Worm (Caenorhabditis elegans): ENCODE measurements around the gene gadr-2.

ce11 chrIV:9467418-9467817 lies 17.5 kb downstream of the gadr-2 start, which contains the start of gene F38E11.6:
- TF ChIP-seq lsl-1 (GFP tag; optimal IDR thresholded peaks at IDR 0.05) (no peak), ztf-3 (GFP tag; optimal IDR thresholded peaks at IDR 0.05) (no peak), ets-4 (GFP tag; optimal IDR thresholded peaks at IDR 0.05) (no peak), ama-1 (optimal IDR thresholded peaks at IDR 0.05) (no peak), ama-1 (GFP tag; optimal IDR thresholded peaks at IDR 0.05) (no peak), unc-130 (GFP tag; optimal IDR thresholded peaks at IDR 0.05) (no peak), chd-7 (tag; optimal IDR thresholded peaks at IDR 0.05) (no peak)

All from whole organism, young adult.